Worm (Caenorhabditis elegans) whole organism, L3 larva: Measurements from ENCODE around the gene sar-1.

Experiments
- ZK546.5 ChIP-seq: sonication (generic microtip); optimal IDR thresholded peaks from 2 replicates; lab custom pipeline; 2017; ENCODE audit warnings: missing biosample characterization, missing genetic modification characterization
- aly-2 ChIP-seq: fragments of 150-350 bp; optimal IDR thresholded peaks from 2 replicates; lab custom pipeline; 2014; ENCODE audit warnings: missing biosample characterization, missing genetic modification characterization
- ama-1 ChIP-seq: fragments of 150-350 bp; optimal IDR thresholded peaks from 2 replicates; lab custom pipeline; 2018
- ceh-16 ChIP-seq: sonication (generic microtip); optimal IDR thresholded peaks from 2 replicates; lab custom pipeline; 2017; ENCODE audit warnings: missing biosample characterization, missing genetic modification characterization
- ceh-28 ChIP-seq: fragments of 150-350 bp; optimal IDR thresholded peaks from 2 replicates; lab custom pipeline; 2014; ENCODE audit warnings: missing biosample characterization, missing genetic modification reagents, missing genetic modification characterization
- ceh-82 ChIP-seq: fragments of 150-350 bp; optimal IDR thresholded peaks from 2 replicates; lab custom pipeline; 2014; ENCODE audit warnings: missing biosample characterization, missing genetic modification characterization
- ceh-9 ChIP-seq: sonication (generic microtip); optimal IDR thresholded peaks from 2 replicates; lab custom pipeline; 2018; ENCODE audit warnings: missing biosample characterization, missing genetic modification characterization
- egl-27 ChIP-seq: sonication (generic microtip); optimal IDR thresholded peaks from 4 replicates; lab custom pipeline; 2017; ENCODE audit warnings: missing biosample characterization, missing genetic modification reagents, missing genetic modification characterization
- elt-1 ChIP-seq: fragments of 150-350 bp; optimal IDR thresholded peaks from 2 replicates; lab custom pipeline; 2014; ENCODE audit warnings: missing biosample characterization, missing genetic modification characterization
- elt-2 ChIP-seq: sonication (generic microtip); optimal IDR thresholded peaks from 2 replicates; lab custom pipeline; 2016; ENCODE audit warnings: missing genetic modification reagents, mild to moderate bottlenecking, missing genetic modification characterization, missing compliant biosample characterization
- elt-3 ChIP-seq, 3 experiments: fragments of 150-350 bp in 1 of 3; sonication (generic microtip) in 2 of 3; optimal IDR thresholded peaks; 2 replicates in 2 of 3; 4 replicates in 1 of 3; lab custom pipeline; 2014 to 2017; ENCODE audit warnings: missing biosample characterization in 3 of 3, missing genetic modification characterization in 3 of 3
- eor-1 ChIP-seq, 2 experiments: fragments of 150-350 bp; optimal IDR thresholded peaks; 2 replicates each; lab custom pipeline; 2014 to 2018; ENCODE audit warnings: missing biosample characterization in 2 of 2, missing genetic modification characterization in 2 of 2
- fkh-10 ChIP-seq: sonication (generic microtip); optimal IDR thresholded peaks from 2 replicates; lab custom pipeline; 2017; ENCODE audit warnings: missing biosample characterization, missing genetic modification reagents, missing genetic modification characterization
- fkh-2 ChIP-seq: fragments of 150-350 bp; optimal IDR thresholded peaks from 2 replicates; lab custom pipeline; 2014; ENCODE audit warnings: missing biosample characterization, missing genetic modification reagents, missing genetic modification characterization
- fos-1 ChIP-seq: fragments of 150-350 bp; optimal IDR thresholded peaks from 2 replicates; lab custom pipeline; 2014; ENCODE audit warnings: missing biosample characterization, missing genetic modification characterization
- hmg-11 ChIP-seq: sonication (generic microtip); optimal IDR thresholded peaks from 2 replicates; lab custom pipeline; 2016; ENCODE audit warnings: missing genetic modification characterization, missing compliant biosample characterization
- jun-1 ChIP-seq: fragments of 150-350 bp; optimal IDR thresholded peaks from 2 replicates; lab custom pipeline; 2014; ENCODE audit warnings: missing biosample characterization, missing genetic modification reagents, missing genetic modification characterization
- lin-15B ChIP-seq: fragments of 150-350 bp; optimal IDR thresholded peaks from 2 replicates; lab custom pipeline; 2014; ENCODE audit warnings: missing biosample characterization, missing genetic modification characterization
- lin-39 ChIP-seq: fragments of 150-350 bp; optimal IDR thresholded peaks from 2 replicates; lab custom pipeline; 2018; ENCODE audit warnings: missing biosample characterization, missing genetic modification reagents, missing genetic modification characterization
- lsy-12 ChIP-seq: sonication (generic microtip); optimal IDR thresholded peaks from 2 replicates; lab custom pipeline; 2016; ENCODE audit warnings: mild to moderate bottlenecking, missing genetic modification characterization, missing compliant biosample characterization
- mdl-1 ChIP-seq: fragments of 150-350 bp; optimal IDR thresholded peaks from 2 replicates; lab custom pipeline; 2014; ENCODE audit warnings: missing biosample characterization, missing genetic modification characterization
- mml-1 ChIP-seq: fragments of 150-350 bp; sonication (generic microtip); optimal IDR thresholded peaks from 3 replicates; lab custom pipeline; 2014; ENCODE audit warnings: missing biosample characterization, missing genetic modification characterization
- nfya-1 ChIP-seq: sonication (generic microtip); optimal IDR thresholded peaks from 2 replicates; lab custom pipeline; 2017; ENCODE audit warnings: missing genetic modification characterization, mild to moderate bottlenecking, missing compliant biosample characterization, antibody characterized with exemption, moderate library complexity; ENCODE audit not compliant: insufficient read depth
- nhr-11 ChIP-seq: fragments of 150-350 bp; optimal IDR thresholded peaks from 2 replicates; lab custom pipeline; 2014; ENCODE audit warnings: missing biosample characterization, missing genetic modification characterization
- nhr-23 ChIP-seq: fragments of 150-350 bp; optimal IDR thresholded peaks from 2 replicates; lab custom pipeline; 2014; ENCODE audit warnings: missing biosample characterization, missing genetic modification reagents, missing genetic modification characterization
- nhr-237 ChIP-seq: fragments of 150-350 bp; optimal IDR thresholded peaks from 2 replicates; lab custom pipeline; 2014; ENCODE audit warnings: missing biosample characterization, missing genetic modification characterization
- nhr-25 ChIP-seq: sonication (generic microtip); optimal IDR thresholded peaks from 2 replicates; lab custom pipeline; 2017; ENCODE audit warnings: missing biosample characterization, missing genetic modification characterization
- nhr-28 ChIP-seq: fragments of 150-350 bp; optimal IDR thresholded peaks from 2 replicates; lab custom pipeline; 2014; ENCODE audit warnings: missing biosample characterization, missing genetic modification characterization
- nhr-67 ChIP-seq: fragments of 150-350 bp; optimal IDR thresholded peaks from 2 replicates; lab custom pipeline; 2014; ENCODE audit warnings: missing biosample characterization, missing genetic modification characterization
- nhr-76 ChIP-seq: fragments of 150-350 bp; sonication (generic microtip); optimal IDR thresholded peaks from 5 replicates; lab custom pipeline; 2014; ENCODE audit warnings: missing biosample characterization, missing genetic modification characterization
- nhr-77 ChIP-seq: fragments of 150-350 bp; optimal IDR thresholded peaks from 2 replicates; lab custom pipeline; 2014; ENCODE audit warnings: missing biosample characterization, missing genetic modification characterization
- pha-4 ChIP-seq: fragments of 150-350 bp; optimal IDR thresholded peaks from 2 replicates; lab custom pipeline; 2014; ENCODE audit warnings: missing biosample characterization, missing genetic modification reagents, missing genetic modification characterization
- pqm-1 ChIP-seq: fragments of 150-350 bp; optimal IDR thresholded peaks from 2 replicates; lab custom pipeline; 2017; ENCODE audit warnings: missing biosample characterization, missing genetic modification characterization, inconsistent platforms
- sea-2 ChIP-seq: fragments of 150-350 bp; sonication (generic microtip); optimal IDR thresholded peaks from 4 replicates; lab custom pipeline; 2014; ENCODE audit warnings: missing biosample characterization, missing genetic modification reagents, missing genetic modification characterization
- skn-1 ChIP-seq: fragments of 150-350 bp; optimal IDR thresholded peaks from 2 replicates; lab custom pipeline; 2014; ENCODE audit warnings: missing biosample characterization, missing genetic modification characterization
- snpc-4 ChIP-seq: fragments of 150-350 bp; optimal IDR thresholded peaks from 2 replicates; lab custom pipeline; 2014; ENCODE audit warnings: missing biosample characterization, missing genetic modification characterization
- tbx-2 ChIP-seq: sonication (generic microtip); optimal IDR thresholded peaks from 2 replicates; lab custom pipeline; 2016; ENCODE audit warnings: mild to moderate bottlenecking, missing genetic modification characterization, missing compliant biosample characterization
- unc-39 ChIP-seq: sonication (generic microtip); optimal IDR thresholded peaks from 4 replicates; lab custom pipeline; 2017; ENCODE audit warnings: missing biosample characterization, missing genetic modification characterization
- unc-62 ChIP-seq: fragments of 150-350 bp; sonication (generic microtip); optimal IDR thresholded peaks from 4 replicates; lab custom pipeline; 2014; ENCODE audit warnings: missing biosample characterization, missing genetic modification reagents, missing genetic modification characterization
- zag-1 ChIP-seq: fragments of 150-350 bp; optimal IDR thresholded peaks from 2 replicates; lab custom pipeline; 2014; ENCODE audit warnings: missing biosample characterization, missing genetic modification characterization
- ztf-11 ChIP-seq: fragments of 150-350 bp; optimal IDR thresholded peaks from 2 replicates; lab custom pipeline; 2014; ENCODE audit warnings: missing biosample characterization, missing genetic modification characterization
- ztf-4 ChIP-seq: fragments of 150-350 bp; optimal IDR thresholded peaks from 2 replicates; lab custom pipeline; 2014; ENCODE audit warnings: missing biosample characterization, missing genetic modification characterization

The sar-1 gene

ce11 chrIV:4477009-4477471, 36.1 kb downstream of the sar-1 start, which contains the start of gene M01H9.3 (continued):
- TF ChIP-seq nhr-23 (tag; lab: Kevin White, UChicago) = no peak
- TF ChIP-seq egl-27 = no peak
- no peak for TF ChIP-seq elt-1
- TF ChIP-seq ceh-82 = no peak

ce11 chrIV:4475362-4476086, 37.6 kb downstream of the sar-1 start:
- TF ChIP-seq nhr-67 (tag; lab: Kevin White, UChicago) = no peak
- TF ChIP-seq nhr-25 (tag; lab: Kevin White, UChicago) = no peak
- TF ChIP-seq ama-1 (lab: Kevin White, UChicago) = peak; percentile 3
- TF ChIP-seq hmg-11 (tag; lab: Kevin White, UChicago) = no peak
- TF ChIP-seq ceh-16 (tag; lab: Kevin White, UChicago) = no peak
- no peak for TF ChIP-seq fos-1
- no peak for TF ChIP-seq ceh-9 (tag; lab: Kevin White, UChicago)
- TF ChIP-seq ZK546.5 (tag; lab: Kevin White, UChicago) = no peak
- no peak for TF ChIP-seq mdl-1 (tag; lab: Kevin White, UChicago)
- TF ChIP-seq elt-1 = no peak
- no peak for TF ChIP-seq nhr-77 (tag; lab: Kevin White, UChicago)
- no peak for TF ChIP-seq unc-62 (GFP tag; lab: Kevin White, UChicago)
- TF ChIP-seq jun-1 (tag; lab: Kevin White, UChicago) = no peak
- no peak for TF ChIP-seq fkh-10 (GFP tag; lab: Kevin White, UChicago)
- TF ChIP-seq skn-1 = no peak
- peak; percentile 58 for TF ChIP-seq pha-4 (tag; lab: Kevin White, UChicago)
- TF ChIP-seq elt-2 (tag; lab: Kevin White, UChicago) = peak; percentile 72
- TF ChIP-seq ztf-11 (tag; lab: Kevin White, UChicago) = no peak
- TF ChIP-seq ztf-4 (tag; lab: Kevin White, UChicago) = peak; percentile 14
- no peak for TF ChIP-seq nhr-28 (tag; lab: Kevin White, UChicago)
- TF ChIP-seq aly-2 (tag; lab: Kevin White, UChicago) = no peak
- TF ChIP-seq pqm-1 (tag; lab: Kevin White, UChicago) = peak; percentile 40

ce11 chrIV:4473767-4474166, 39.4 kb downstream of the sar-1 start:
- TF ChIP-seq lsy-12 (tag; lab: Kevin White, UChicago) (peak; percentile 19), nhr-25 (tag; lab: Kevin White, UChicago) (peak; percentile 14), ama-1 (lab: Kevin White, UChicago) (peak; percentile 83), aly-2 (tag; lab: Kevin White, UChicago) (no peak), nhr-23 (tag; lab: Kevin White, UChicago) (peak; percentile 12), elt-2 (tag; lab: Kevin White, UChicago) (peak; percentile 4)

- TF ChIP-seq lsy-12 (tag; lab: Kevin White, UChicago) (no peak), skn-1 (no peak), ceh-9 (tag; lab: Kevin White, UChicago) (no peak), unc-39 (tag; lab: Kevin White, UChicago) (no peak), nfya-1 (peak; percentile 7), eor-1 (tag; optimal IDR thresholded peaks at IDR 0.05; lab: Kevin White, UChicago) (no peak), ceh-82 (no peak), aly-2 (tag; lab: Kevin White, UChicago) (no peak), zag-1 (tag; lab: Kevin White, UChicago) (no peak), sea-2 (GFP tag; lab: Kevin White, UChicago) (no peak), fos-1 (no peak), elt-3 (tag; optimal IDR thresholded peaks at IDR 0.05; lab: Kevin White, UChicago) (peak in 1 of 3 experiments; percentile 32), hmg-11 (tag; lab: Kevin White, UChicago) (no peak), nhr-25 (tag; lab: Kevin White, UChicago) (peak; percentile 85), egl-27 (no peak), fkh-2 (tag; lab: Kevin White, UChicago) (no peak), pha-4 (tag; lab: Kevin White, UChicago) (peak; percentile 37), elt-1 (peak; percentile 75), nhr-77 (tag; lab: Kevin White, UChicago) (no peak), ceh-28 (tag; lab: Kevin White, UChicago) (no peak), nhr-11 (tag; lab: Kevin White, UChicago) (no peak), unc-62 (GFP tag; lab: Kevin White, UChicago) (no peak), tbx-2 (tag; lab: Kevin White, UChicago) (no peak), fkh-10 (GFP tag; lab: Kevin White, UChicago) (no peak), ztf-4 (tag; lab: Kevin White, UChicago) (peak; percentile 54), snpc-4 (no peak), mml-1 (tag; lab: Kevin White, UChicago) (peak; percentile 15), pqm-1 (tag; lab: Kevin White, UChicago) (peak; percentile 58), lin-15B (tag; lab: Kevin White, UChicago) (no peak), nhr-76 (tag; lab: Kevin White, UChicago) (no peak), nhr-237 (tag; lab: Kevin White, UChicago) (no peak), ZK546.5 (tag; lab: Kevin White, UChicago) (no peak), lin-39 (tag; lab: Kevin White, UChicago) (peak; percentile 2)
These were observed 40.5 kb downstream of the sar-1 start for ce11 chrIV:4472418-4473173.
